Worm (Caenorhabditis elegans): ENCODE measurements around the gene srj-20.

The srj-20 gene

DNA sequence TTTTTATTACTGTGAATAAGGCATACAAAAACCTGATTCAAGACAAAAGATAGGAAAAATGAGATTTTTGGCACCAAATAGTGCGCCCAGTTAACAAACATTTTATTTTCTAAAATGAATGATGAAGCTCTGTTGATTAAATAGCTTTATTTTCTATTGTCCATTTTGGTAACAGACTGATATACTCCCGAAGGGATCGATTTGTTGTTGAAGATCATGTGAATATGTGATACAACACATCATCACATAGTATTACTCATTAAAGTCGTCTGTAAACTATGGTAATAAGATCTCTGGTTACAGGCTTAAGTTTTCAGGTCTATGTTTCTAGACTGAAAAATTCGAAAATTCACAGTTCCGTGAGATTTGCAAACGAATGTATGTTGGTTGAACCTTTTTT lies at the start of gene srj-20:
Gene srj-20 (minus strand): TSS at position 101 of the 400 bp plus-strand sequence.
- no peak for TF ChIP-seq aptf-2 (GFP tag; conservative IDR thresholded peaks at IDR 0.05)
- no peak for TF ChIP-seq F37B4.10 (GFP tag; IDR thresholded peaks at IDR 0.05)
- TF ChIP-seq mel-28 (tag; optimal IDR thresholded peaks at IDR 0.05; ENCODE audit: borderline replicate concordance) = no peak
- TF ChIP-seq tbx-9 (tag; optimal IDR thresholded peaks at IDR 0.05; ENCODE audit: borderline replicate concordance) = no peak
- no peak for TF ChIP-seq B0019.2 (GFP tag; conservative IDR thresholded peaks at IDR 0.05)

DNA sequence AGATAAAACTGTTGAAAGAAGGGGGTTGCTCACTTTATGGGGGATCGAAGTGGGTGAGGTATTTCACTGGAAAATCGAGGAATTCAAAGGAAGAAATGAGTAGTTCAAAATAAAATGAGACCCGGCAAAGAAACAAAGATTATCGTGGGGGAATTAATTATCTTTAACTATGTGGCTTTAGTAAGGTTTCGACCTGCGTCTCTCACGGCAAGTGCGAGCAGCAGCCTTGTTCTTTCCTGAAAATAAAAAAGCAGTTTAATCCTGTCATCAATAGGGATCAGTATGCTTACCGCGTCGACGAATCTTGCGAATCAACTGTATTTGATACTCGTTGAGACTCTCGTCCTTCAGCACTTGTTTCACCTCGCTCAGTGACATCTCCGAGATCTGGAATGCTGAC lies 48.9 kb upstream of the srj-20 start, which contains the start of gene srh-271:
Gene srh-271 (minus strand): TSS at position 101 of the 400 bp plus-strand sequence.
- TF ChIP-seq hmg-20 (GFP tag; IDR thresholded peaks at IDR 0.05) (no peak), F39B2.1 (GFP tag; IDR thresholded peaks at IDR 0.05) (no peak), sea-2 (GFP tag; IDR thresholded peaks at IDR 0.05) (no peak), mel-28 (tag; optimal IDR thresholded peaks at IDR 0.05; ENCODE audit: borderline replicate concordance) (no peak), F37B4.10 (GFP tag; IDR thresholded peaks at IDR 0.05) (no peak), xnd-1 (tag; optimal IDR thresholded peaks at IDR 0.05) (no peak), D2030.7 (GFP tag; IDR thresholded peaks at IDR 0.05) (no peak), mxl-1 (tag; optimal IDR thresholded peaks at IDR 0.05) (no peak), cebp-1 (GFP tag; IDR thresholded peaks at IDR 0.05) (no peak), cebp-1 (tag; optimal IDR thresholded peaks at IDR 0.05) (no peak), aptf-3 (GFP tag; IDR thresholded peaks at IDR 0.05) (no peak), rcor-1 (GFP tag; IDR thresholded peaks at IDR 0.05) (no peak), ztf-6 (GFP tag; IDR thresholded peaks at IDR 0.05) (no peak), zfh-2 (GFP tag; conservative IDR thresholded peaks at IDR 0.05) (no peak), B0035.1 (tag; optimal IDR thresholded peaks at IDR 0.05) (no peak), mcd-1 (GFP tag; IDR thresholded peaks at IDR 0.05) (no peak), lin-40 (tag; optimal IDR thresholded peaks at IDR 0.05) (no peak), ztf-25 (GFP tag; IDR thresholded peaks at IDR 0.05) (no peak)

- TF ChIP-seq ZK185.1 (tag; optimal IDR thresholded peaks at IDR 0.05; ENCODE audit: poor library complexity, severe bottlenecking) = no peak
- no peak for TF ChIP-seq unc-130 (GFP tag; optimal IDR thresholded peaks at IDR 0.05)
- TF ChIP-seq lin-35 (GFP tag; optimal IDR thresholded peaks at IDR 0.05) = no peak
- no peak for TF ChIP-seq snpc-1.3 (tag; optimal IDR thresholded peaks at IDR 0.05; ENCODE audit: insufficient read depth)
- no peak for TF ChIP-seq ama-1 (optimal IDR thresholded peaks at IDR 0.05)
- TF ChIP-seq ama-1 (GFP tag; optimal IDR thresholded peaks at IDR 0.05) = no peak
- no peak for TF ChIP-seq tbp1 (GFP tag; optimal IDR thresholded peaks at IDR 0.05)
- TF ChIP-seq lag-1 (GFP tag; IDR thresholded peaks at IDR 0.05) = no peak
- no peak for TF ChIP-seq lin-54 (GFP tag; optimal IDR thresholded peaks at IDR 0.05)
- TF ChIP-seq lin-40 (tag; optimal IDR thresholded peaks at IDR 0.05) = no peak
- TF ChIP-seq ztf-22 (GFP tag; optimal IDR thresholded peaks at IDR 0.05) = no peak
- TF ChIP-seq lsy-27 (tag; optimal IDR thresholded peaks at IDR 0.05; ENCODE audit: borderline replicate concordance, insufficient read depth) = no peak
- no peak for TF ChIP-seq Y53G8AR.9 (GFP tag; conservative IDR thresholded peaks at IDR 0.05)
- TF ChIP-seq ztf-25 (GFP tag; IDR thresholded peaks at IDR 0.05) = no peak
- no peak for TF ChIP-seq ceh-58 (GFP tag; IDR thresholded peaks at IDR 0.05)
- TF ChIP-seq D2030.7 (GFP tag; IDR thresholded peaks at IDR 0.05) = no peak
- TF ChIP-seq attf-6 (GFP tag; IDR thresholded peaks at IDR 0.05) = no peak
- no peak for TF ChIP-seq madf-10 (tag; optimal IDR thresholded peaks at IDR 0.05)
Measured at ce11 chrV:2617499-2617898, 44.5 kb upstream of the srj-20 start.
